Fruit fly (Drosophila melanogaster) whole organism, prepupa: Measurements from ENCODE around the gene JIL-1.

Source experiments
- CG11294 ChIP-seq: fragments of 200-800 bp; sonication (Bioruptor generic); IDR thresholded peaks from 2 replicates; pipeline ENCODE4 v1.3.6; 2022; ENCODE audit warnings: missing biosample characterization, missing genetic modification characterization
- CG31627 ChIP-seq: fragments of 200-800 bp; sonication (Bioruptor generic); optimal IDR thresholded peaks from 3 replicates; lab custom pipeline; 2016; ENCODE audit warnings: missing biosample characterization, missing genetic modification characterization
- CG3919 ChIP-seq: fragments of 200-800 bp; sonication (Bioruptor generic); optimal IDR thresholded peaks from 3 replicates; lab custom pipeline; 2016; ENCODE audit warnings: missing biosample characterization, missing genetic modification characterization
- CG8119 ChIP-seq: fragments of 200-800 bp; sonication (Bioruptor generic); IDR thresholded peaks from 3 replicates; pipeline ENCODE4 v1.3.6; 2022; ENCODE audit warnings: missing biosample characterization, missing genetic modification characterization
- Eip78C ChIP-seq: fragments of 200-800 bp; sonication (Bioruptor generic); peaks from one replicate; lab custom pipeline; 2016; ENCODE audit warnings: missing biosample characterization, missing genetic modification characterization
- acj6 ChIP-seq: fragments of 200-800 bp; sonication (Bioruptor generic); optimal IDR thresholded peaks from 3 replicates; lab custom pipeline; 2016; ENCODE audit warnings: missing biosample characterization, missing genetic modification characterization
- pdm3 ChIP-seq: fragments of 200-800 bp; sonication (Bioruptor generic); optimal IDR thresholded peaks from 3 replicates; lab custom pipeline; 2016; ENCODE audit warnings: missing biosample characterization, missing genetic modification characterization
- spab ChIP-seq: fragments of 200-800 bp; sonication (Bioruptor generic); optimal IDR thresholded peaks from 2 replicates; lab custom pipeline; 2017; ENCODE audit warnings: missing biosample characterization, mild to moderate bottlenecking, missing genetic modification characterization, missing genetic modification reagents
- vri ChIP-seq: fragments of 200-800 bp; sonication (Bioruptor generic); optimal IDR thresholded peaks from 3 replicates; lab custom pipeline; 2016; ENCODE audit warnings: missing biosample characterization, mild to moderate bottlenecking, missing genetic modification characterization

- no peak for TF ChIP-seq CG3919
- no peak for TF ChIP-seq pdm3 (GFP tag; lab: Kevin White, UChicago)
- no peak for TF ChIP-seq CG8119 (GFP tag; lab: Robert Waterston, UW)
- TF ChIP-seq vri (GFP tag; lab: Kevin White, UChicago), result no peak
- TF ChIP-seq spab (GFP tag; lab: Kevin White, UChicago), result no peak
- TF ChIP-seq Eip78C, result no peak
- no peak for TF ChIP-seq CG11294 (GFP tag; lab: Robert Waterston, UW)
- TF ChIP-seq acj6 (GFP tag; lab: Kevin White, UChicago), result no peak
- TF ChIP-seq CG31627, result no peak
Observed at dm6 chr3L:11101598-11101997, 8.6 kb upstream of the JIL-1 start, which contains the start of gene Elo68beta.
